Fruit fly (Drosophila melanogaster) whole organism, prepupa: ENCODE data around the gene CG33252.

Source experiments
- Blimp-1 ChIP-seq: fragments of 200-800 bp; sonication (Bioruptor generic); optimal IDR thresholded peaks from 3 replicates; lab custom pipeline; 2017; ENCODE audit warnings: missing biosample characterization, missing genetic modification characterization, mild to moderate bottlenecking, moderate library complexity, missing genetic modification reagents
- CG3032 ChIP-seq: fragments of 200-800 bp; optimal IDR thresholded peaks from 2 replicates; lab custom pipeline; 2019; ENCODE audit warnings: missing biosample characterization, mild to moderate bottlenecking, missing genetic modification characterization, moderate library complexity
- CG6163 ChIP-seq: fragments of 200-800 bp; sonication (Bioruptor generic); IDR thresholded peaks from 3 replicates; pipeline ENCODE4 v1.3.6; 2022; ENCODE audit warnings: missing biosample characterization, missing genetic modification characterization
- CG6276 ChIP-seq: fragments of 200-800 bp; sonication (Bioruptor generic); optimal IDR thresholded peaks from 2 replicates; lab custom pipeline; 2017; ENCODE audit warnings: missing biosample characterization, mild to moderate bottlenecking, missing genetic modification characterization
- CG8319 ChIP-seq: fragments of 200-800 bp; sonication (Bioruptor generic); optimal IDR thresholded peaks from 3 replicates; lab custom pipeline; 2016; ENCODE audit warnings: missing biosample characterization, missing genetic modification characterization
- Gug ChIP-seq: fragments of 200-800 bp; sonication (Bioruptor generic); IDR thresholded peaks from 2 replicates; pipeline ENCODE4 v1.3.6; 2022; ENCODE audit warnings: missing biosample characterization, missing genetic modification characterization
- Hr38 ChIP-seq: sonication (Bioruptor generic); optimal IDR thresholded peaks from 2 replicates; lab custom pipeline; 2016; ENCODE audit warnings: missing biosample characterization, missing genetic modification characterization
- Hr39 ChIP-seq: fragments of 200-800 bp; sonication (Bioruptor generic); optimal IDR thresholded peaks from 2 replicates; lab custom pipeline; 2016; ENCODE audit warnings: missing biosample characterization, missing genetic modification characterization
- Lpt ChIP-seq: fragments of 200-800 bp; sonication (Bioruptor generic); optimal IDR thresholded peaks from 3 replicates; lab custom pipeline; 2016; ENCODE audit warnings: missing biosample characterization, missing genetic modification characterization
- OdsH ChIP-seq: fragments of 200-800 bp; sonication (Bioruptor generic); optimal IDR thresholded peaks from 3 replicates; lab custom pipeline; 2016; ENCODE audit warnings: missing biosample characterization, missing genetic modification characterization
- Sox102F ChIP-seq: fragments of 200-800 bp; sonication (Bioruptor generic); optimal IDR thresholded peaks from 2 replicates; lab custom pipeline; 2016; ENCODE audit warnings: missing biosample characterization, mild to moderate bottlenecking, missing genetic modification characterization
- spab ChIP-seq: fragments of 200-800 bp; sonication (Bioruptor generic); optimal IDR thresholded peaks from 2 replicates; lab custom pipeline; 2017; ENCODE audit warnings: missing biosample characterization, mild to moderate bottlenecking, missing genetic modification characterization, missing genetic modification reagents

dm6 chrX:16911962-16912361 lies 15.0 kb upstream of the CG33252 start:
- TF ChIP-seq spab (GFP tag; lab: Kevin White, UChicago) (no peak), Hr39 (GFP tag; lab: Kevin White, UChicago) (no peak), Sox102F (GFP tag; lab: Kevin White, UChicago) (no peak), Lpt (GFP tag; lab: Kevin White, UChicago) (no peak), CG3032 (no peak), CG8319 (GFP tag; lab: Kevin White, UChicago) (no peak), OdsH (no peak), CG6163 (GFP tag; lab: Robert Waterston, UW) (no peak), Blimp-1 (GFP tag; lab: Kevin White, UChicago) (no peak), CG6276 (GFP tag; lab: Kevin White, UChicago) (no peak), Gug (GFP tag; lab: Robert Waterston, UW) (no peak), Hr38 (GFP tag; lab: Kevin White, UChicago) (no peak)
